Fruit fly (Drosophila melanogaster) whole organism, pupa: ENCODE results near the gene CG32100.

ENCODE experiments used
- CG17806 ChIP-seq: fragments of 200-800 bp; sonication (Bioruptor generic); optimal IDR thresholded peaks from 2 replicates; lab custom pipeline; 2018; ENCODE audit warnings: missing biosample characterization, mild to moderate bottlenecking, missing genetic modification characterization, moderate library complexity
- CG8301 ChIP-seq: fragments of 200-800 bp; sonication (Bioruptor generic); optimal IDR thresholded peaks from 2 replicates; lab custom pipeline; 2018; ENCODE audit warnings: missing biosample characterization, mild to moderate bottlenecking, missing genetic modification characterization
- CG9948 ChIP-seq: fragments of 200-800 bp; sonication (Bioruptor generic); optimal IDR thresholded peaks from 2 replicates; lab custom pipeline; 2018; ENCODE audit warnings: missing biosample characterization, mild to moderate bottlenecking, missing genetic modification characterization, moderate library complexity
- D1 ChIP-seq: fragments of 200-800 bp; sonication (Bioruptor generic); optimal IDR thresholded peaks from 2 replicates; lab custom pipeline; 2018; ENCODE audit warnings: missing biosample characterization, mild to moderate bottlenecking, missing genetic modification characterization, moderate library complexity
- Ets98B ChIP-seq: fragments of 200-800 bp; sonication (Bioruptor generic); IDR thresholded peaks from 2 replicates; pipeline ENCODE4 v1.3.6; 2022; ENCODE audit warnings: missing biosample characterization, missing genetic modification characterization
- fd96Ca ChIP-seq: fragments of 200-800 bp; sonication (Bioruptor generic); IDR thresholded peaks from 3 replicates; pipeline ENCODE4 v1.3.6; 2022; ENCODE audit warnings: missing biosample characterization, missing genetic modification characterization

dm6 chr3L:12271195-12271618, 3.9 kb downstream of the CG32100 start, which contains the start of gene Pbgs:
- TF ChIP-seq D1: no peak
- TF ChIP-seq CG8301 (tag; lab: Kevin White, UChicago): peak; percentile 19
- peak; percentile 24; the same call in 1 of the 3 replicates for TF ChIP-seq fd96Ca (GFP tag; lab: Robert Waterston, UW)
- TF ChIP-seq CG9948 (tag; lab: Kevin White, UChicago): peak; percentile 44
- TF ChIP-seq CG17806 (tag; lab: Kevin White, UChicago): peak; percentile 57
- peak; percentile 67 for TF ChIP-seq Ets98B (GFP tag; lab: Robert Waterston, UW)
